Fruit fly (Drosophila melanogaster): ENCODE data around the gene CG42813.

DNA sequence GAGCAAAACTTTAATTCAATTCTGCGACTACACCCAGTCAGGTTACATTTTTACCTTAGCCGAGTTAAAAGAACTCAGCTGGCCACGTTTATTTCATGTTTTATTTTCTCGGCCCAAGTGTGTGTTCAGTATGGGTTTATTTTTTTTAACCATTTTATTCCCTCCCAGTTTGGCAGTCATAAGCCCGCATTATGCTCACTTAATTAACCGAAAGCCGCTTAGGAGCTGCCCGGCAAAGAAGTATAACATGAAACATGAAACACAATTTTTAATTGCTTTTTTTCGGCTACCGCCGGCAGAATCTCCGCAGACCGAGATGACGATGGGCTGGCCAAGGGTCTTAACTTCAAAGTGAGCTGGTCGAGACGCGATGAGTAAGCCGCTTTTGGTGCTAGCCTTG, 41.5 kb downstream of the CG42813 start:
- TF ChIP-seq CG3919 (GFP tag; optimal IDR thresholded peaks at IDR 0.05) (no peak), CG6792 (GFP tag; optimal IDR thresholded peaks at IDR 0.05) (no peak), Hr39 (GFP tag; optimal IDR thresholded peaks at IDR 0.05) (no peak), ss (GFP tag; optimal IDR thresholded peaks at IDR 0.05) (no peak), CG10669 (GFP tag; optimal IDR thresholded peaks at IDR 0.05) (no peak), CG6854 (GFP tag; optimal IDR thresholded peaks at IDR 0.05) (no peak), OdsH (GFP tag; optimal IDR thresholded peaks at IDR 0.05) (no peak), Smox (GFP tag; optimal IDR thresholded peaks at IDR 0.05) (no peak), svp (GFP tag) (no peak), CG9139 (GFP tag; optimal IDR thresholded peaks at IDR 0.05) (no peak), CG8319 (GFP tag; optimal IDR thresholded peaks at IDR 0.05) (no peak), eg (GFP tag; IDR thresholded peaks at IDR 0.05) (no peak)

Data from whole organism, prepupa.